Worm (Caenorhabditis elegans) whole organism, L2 larva: ENCODE results near the gene tbx-32.

ENCODE experiments used
- C34F6.9 ChIP-seq: fragments of 150-350 bp; optimal IDR thresholded peaks from 2 replicates; lab custom pipeline; 2014; ENCODE audit warnings: missing biosample characterization, missing genetic modification characterization
- F13H6.1 ChIP-seq: sonication (generic microtip); optimal IDR thresholded peaks from 2 replicates; lab custom pipeline; 2016; ENCODE audit warnings: missing genetic modification characterization, missing compliant biosample characterization
- R02D3.7 ChIP-seq: fragments of 150-350 bp; optimal IDR thresholded peaks from 2 replicates; lab custom pipeline; 2014; ENCODE audit warnings: missing biosample characterization, missing genetic modification characterization
- Y55F3AM.14 ChIP-seq: fragments of 200-800 bp; sonication (Bioruptor generic); optimal IDR thresholded peaks from 2 replicates; lab custom pipeline; 2018; ENCODE audit warnings: mild to moderate bottlenecking, missing genetic modification characterization, missing compliant biosample characterization
- ZK546.5 ChIP-seq: sonication (generic microtip); optimal IDR thresholded peaks from 2 replicates; lab custom pipeline; 2017; ENCODE audit warnings: missing biosample characterization, missing genetic modification characterization
- alr-1 ChIP-seq: fragments of 150-350 bp; optimal IDR thresholded peaks from 2 replicates; lab custom pipeline; 2014; ENCODE audit warnings: missing biosample characterization, missing genetic modification characterization
- aly-2 ChIP-seq: fragments of 150-350 bp; optimal IDR thresholded peaks from 2 replicates; lab custom pipeline; 2014; ENCODE audit warnings: missing biosample characterization, missing genetic modification characterization
- ama-1 ChIP-seq: fragments of 150-350 bp; optimal IDR thresholded peaks from 2 replicates; lab custom pipeline; 2018; ENCODE audit warnings: inconsistent platforms
- blmp-1 ChIP-seq: sonication (generic microtip); optimal IDR thresholded peaks from 2 replicates; lab custom pipeline; 2017; ENCODE audit warnings: missing genetic modification characterization, mild to moderate bottlenecking, missing compliant biosample characterization, antibody characterized with exemption, moderate library complexity; ENCODE audit not compliant: insufficient read depth
- ceh-16 ChIP-seq: fragments of 150-350 bp; optimal IDR thresholded peaks from 2 replicates; lab custom pipeline; 2014; ENCODE audit warnings: missing biosample characterization, missing genetic modification characterization
- ceh-82 ChIP-seq: fragments of 150-350 bp; optimal IDR thresholded peaks from 2 replicates; lab custom pipeline; 2014; ENCODE audit warnings: missing biosample characterization, missing genetic modification characterization
- crh-2 ChIP-seq: sonication (generic microtip); optimal IDR thresholded peaks from 2 replicates; lab custom pipeline; 2017; ENCODE audit warnings: missing biosample characterization, missing genetic modification characterization
- dmd-4 ChIP-seq: sonication (generic microtip); optimal IDR thresholded peaks from 2 replicates; lab custom pipeline; 2017; ENCODE audit warnings: missing biosample characterization, missing genetic modification characterization
- egl-27 ChIP-seq: sonication (generic microtip); optimal IDR thresholded peaks from 3 replicates; lab custom pipeline; 2017; ENCODE audit warnings: missing biosample characterization, missing genetic modification reagents, missing genetic modification characterization
- elt-1 ChIP-seq: fragments of 150-350 bp; optimal IDR thresholded peaks from 2 replicates; lab custom pipeline; 2014; ENCODE audit warnings: missing biosample characterization, missing genetic modification characterization
- elt-3 ChIP-seq: sonication (generic microtip); optimal IDR thresholded peaks from 2 replicates; lab custom pipeline; 2017; ENCODE audit warnings: missing biosample characterization, missing genetic modification characterization
- fos-1 ChIP-seq: fragments of 150-350 bp; optimal IDR thresholded peaks from 2 replicates; lab custom pipeline; 2014; ENCODE audit warnings: missing biosample characterization, missing genetic modification characterization
- gmeb-1 ChIP-seq: fragments of 150-350 bp; optimal IDR thresholded peaks from 2 replicates; lab custom pipeline; 2014; ENCODE audit warnings: missing biosample characterization, missing genetic modification characterization
- lin-11 ChIP-seq: fragments of 150-350 bp; sonication (generic microtip); optimal IDR thresholded peaks from 2 replicates; lab custom pipeline; 2014; ENCODE audit warnings: missing biosample characterization, missing genetic modification characterization, inconsistent platforms, mixed read lengths
- lin-13 ChIP-seq: fragments of 150-350 bp; optimal IDR thresholded peaks from 2 replicates; lab custom pipeline; 2014; ENCODE audit warnings: missing biosample characterization, missing genetic modification reagents, missing genetic modification characterization
- lin-39 ChIP-seq: fragments of 150-350 bp; optimal IDR thresholded peaks from 2 replicates; lab custom pipeline; 2014; ENCODE audit warnings: missing biosample characterization, missing genetic modification reagents, missing genetic modification characterization
- lsy-2 ChIP-seq, 2 experiments: fragments of 150-350 bp in 1 of 2; sonication (generic microtip) in 1 of 2; optimal IDR thresholded peaks; 2 replicates each; lab custom pipeline; 2014 to 2017; ENCODE audit warnings: missing biosample characterization in 2 of 2, missing genetic modification characterization in 2 of 2
- mab-5 ChIP-seq: fragments of 150-350 bp; optimal IDR thresholded peaks from 2 replicates; lab custom pipeline; 2014; ENCODE audit warnings: missing biosample characterization, missing genetic modification characterization
- mbf-1 ChIP-seq: sonication (generic microtip); optimal IDR thresholded peaks from 2 replicates; lab custom pipeline; 2017; ENCODE audit warnings: missing biosample characterization, missing genetic modification characterization
- mdl-1 ChIP-seq, 2 experiments: fragments of 150-350 bp in 1 of 2; sonication (generic microtip) in 1 of 2; optimal IDR thresholded peaks; 2 replicates each; lab custom pipeline; 2017; ENCODE audit warnings: missing biosample characterization in 2 of 2, missing genetic modification characterization in 2 of 2
- nhr-10 ChIP-seq: sonication (generic microtip); optimal IDR thresholded peaks from 2 replicates; lab custom pipeline; 2017; ENCODE audit warnings: missing biosample characterization, missing genetic modification characterization
- nhr-11 ChIP-seq: fragments of 150-350 bp; optimal IDR thresholded peaks from 2 replicates; lab custom pipeline; 2014; ENCODE audit warnings: missing biosample characterization, missing genetic modification characterization
- nhr-12 ChIP-seq: fragments of 150-350 bp; optimal IDR thresholded peaks from 2 replicates; lab custom pipeline; 2014; ENCODE audit warnings: missing biosample characterization, missing genetic modification characterization
- nhr-129 ChIP-seq: fragments of 150-350 bp; optimal IDR thresholded peaks from 2 replicates; lab custom pipeline; 2014; ENCODE audit warnings: missing biosample characterization, missing genetic modification characterization
- nhr-21 ChIP-seq: fragments of 150-350 bp; optimal IDR thresholded peaks from 2 replicates; lab custom pipeline; 2014; ENCODE audit warnings: missing biosample characterization, missing genetic modification characterization
- nhr-23 ChIP-seq: fragments of 150-350 bp; optimal IDR thresholded peaks from 2 replicates; lab custom pipeline; 2014; ENCODE audit warnings: missing biosample characterization, missing genetic modification reagents, missing genetic modification characterization
- nhr-237 ChIP-seq: fragments of 150-350 bp; optimal IDR thresholded peaks from 2 replicates; lab custom pipeline; 2014; ENCODE audit warnings: missing biosample characterization, missing genetic modification characterization
- nhr-25 ChIP-seq: fragments of 150-350 bp; sonication (generic microtip); optimal IDR thresholded peaks from 3 replicates; lab custom pipeline; 2014; ENCODE audit warnings: missing biosample characterization, missing genetic modification characterization
- nhr-6 ChIP-seq: fragments of 150-350 bp; optimal IDR thresholded peaks from 2 replicates; lab custom pipeline; 2014; ENCODE audit warnings: missing biosample characterization, missing genetic modification characterization
- nhr-77 ChIP-seq: fragments of 150-350 bp; optimal IDR thresholded peaks from 2 replicates; lab custom pipeline; 2014; ENCODE audit warnings: missing biosample characterization, missing genetic modification characterization
- peb-1 ChIP-seq: fragments of 150-350 bp; optimal IDR thresholded peaks from 2 replicates; lab custom pipeline; 2014; ENCODE audit warnings: missing biosample characterization, missing genetic modification characterization
- sem-4 ChIP-seq: fragments of 150-350 bp; optimal IDR thresholded peaks from 2 replicates; lab custom pipeline; 2014; ENCODE audit warnings: missing biosample characterization, missing genetic modification reagents, missing genetic modification characterization
- skn-1 ChIP-seq: sonication (generic microtip); optimal IDR thresholded peaks from 2 replicates; lab custom pipeline; 2017; ENCODE audit warnings: missing biosample characterization, missing genetic modification characterization
- sma-3 ChIP-seq: sonication (generic microtip); optimal IDR thresholded peaks from 2 replicates; lab custom pipeline; 2016; ENCODE audit warnings: missing genetic modification reagents, missing genetic modification characterization, missing compliant biosample characterization
- sma-9 ChIP-seq, 2 experiments: fragments of 150-350 bp in 1 of 2; sonication (generic microtip) in 1 of 2; optimal IDR thresholded peaks; 2 replicates each; lab custom pipeline; 2014 to 2016; ENCODE audit warnings: missing genetic modification characterization in 2 of 2, mild to moderate bottlenecking in 1 of 2, missing biosample characterization in 1 of 2, missing compliant biosample characterization in 1 of 2, missing genetic modification reagents in 1 of 2, moderate library complexity in 1 of 2
- snpc-4 ChIP-seq: fragments of 150-350 bp; optimal IDR thresholded peaks from 2 replicates; lab custom pipeline; 2014; ENCODE audit warnings: missing biosample characterization, missing genetic modification characterization
- unc-39 ChIP-seq: fragments of 150-350 bp; optimal IDR thresholded peaks from 2 replicates; lab custom pipeline; 2014; ENCODE audit warnings: missing biosample characterization, missing genetic modification characterization
- unc-55 ChIP-seq: fragments of 150-350 bp; sonication (generic microtip); optimal IDR thresholded peaks from 3 replicates; lab custom pipeline; 2014; ENCODE audit warnings: missing biosample characterization, missing genetic modification reagents, missing genetic modification characterization
- unc-62 ChIP-seq: fragments of 150-350 bp; optimal IDR thresholded peaks from 2 replicates; lab custom pipeline; 2014; ENCODE audit warnings: missing biosample characterization, missing genetic modification reagents, missing genetic modification characterization
- zag-1 ChIP-seq: fragments of 150-350 bp; optimal IDR thresholded peaks from 2 replicates; lab custom pipeline; 2014; ENCODE audit warnings: missing biosample characterization, missing genetic modification characterization
- ztf-1 ChIP-seq: fragments of 200-800 bp; sonication (Bioruptor generic); conservative IDR thresholded peaks from 2 replicates; pipeline ENCODE4 v1.3.6; 2022; ENCODE audit warnings: missing genetic modification characterization, missing compliant biosample characterization
- ztf-11 ChIP-seq: sonication (generic microtip); optimal IDR thresholded peaks from 2 replicates; lab custom pipeline; 2017; ENCODE audit warnings: missing biosample characterization, missing genetic modification characterization
- ztf-4 ChIP-seq: fragments of 150-350 bp; optimal IDR thresholded peaks from 2 replicates; lab custom pipeline; 2014; ENCODE audit warnings: missing biosample characterization, missing genetic modification characterization

Gene tbx-32

ce11 chrX:1623048-1623447 lies 32.3 kb upstream of the tbx-32 start:
- TF ChIP-seq lin-11 (no peak), aly-2 (no peak), elt-1 (tag; lab: Kevin White, UChicago) (no peak), crh-2 (tag; lab: Kevin White, UChicago) (no peak), ztf-11 (tag; lab: Kevin White, UChicago) (no peak)

DNA sequence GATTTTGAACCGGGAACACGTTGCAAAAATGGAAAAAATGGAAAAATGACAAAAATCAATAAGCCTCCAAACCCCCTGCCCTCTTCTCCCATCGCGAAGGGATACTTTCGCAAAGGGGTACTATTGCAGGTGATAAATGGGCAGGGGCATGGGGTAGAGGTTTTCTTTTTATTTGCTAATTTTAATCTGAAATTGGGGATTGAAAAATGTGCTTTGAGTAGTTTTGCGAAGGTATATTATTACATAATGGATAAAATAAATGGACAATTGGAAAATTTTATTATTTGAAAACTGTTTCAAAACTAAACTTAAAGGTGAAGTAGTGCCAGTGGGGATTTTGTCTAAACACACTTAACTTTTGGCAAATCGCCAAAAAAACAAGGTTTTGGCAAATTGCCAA lies 28.3 kb upstream of the tbx-32 start:
- TF ChIP-seq mdl-1 (tag; optimal IDR thresholded peaks at IDR 0.05; lab: Kevin White, UChicago) (peak; percentile 78 to 94), fos-1 (tag; lab: Kevin White, UChicago) (peak; percentile 99), lsy-2 (tag; optimal IDR thresholded peaks at IDR 0.05; lab: Kevin White, UChicago) (peak; percentile 92 to 94), aly-2 (no peak), nhr-77 (tag; lab: Kevin White, UChicago) (peak; percentile 97), gmeb-1 (tag; lab: Kevin White, UChicago) (peak; percentile 92), ztf-11 (tag; lab: Kevin White, UChicago) (peak; percentile 46), ceh-16 (tag; lab: Kevin White, UChicago) (peak; percentile 75), F13H6.1 (peak; percentile 93), blmp-1 (peak; percentile 51), nhr-23 (tag; lab: Kevin White, UChicago) (no peak), lin-13 (GFP tag; lab: Kevin White, UChicago) (peak; percentile 97), lin-39 (tag; lab: Kevin White, UChicago) (peak; percentile 24), egl-27 (peak; percentile 93), C34F6.9 (tag; lab: Kevin White, UChicago) (peak; percentile 94), unc-55 (GFP tag; lab: Kevin White, UChicago) (peak; percentile 100), unc-62 (GFP tag; lab: Kevin White, UChicago) (peak; percentile 2), unc-39 (tag; lab: Kevin White, UChicago) (no peak), lin-11 (peak; percentile 93), nhr-11 (peak; percentile 72), elt-3 (tag; lab: Kevin White, UChicago) (no peak), nhr-25 (peak; percentile 94), nhr-6 (tag; lab: Kevin White, UChicago) (peak; percentile 96), ZK546.5 (tag; lab: Kevin White, UChicago) (peak; percentile 78), mab-5 (tag; lab: Kevin White, UChicago) (peak; percentile 96), R02D3.7 (tag; lab: Kevin White, UChicago) (peak; percentile 64), elt-1 (tag; lab: Kevin White, UChicago) (no peak), dmd-4 (tag; lab: Kevin White, UChicago) (peak; percentile 81), snpc-4 (tag; lab: Kevin White, UChicago) (peak; percentile 90), ceh-82 (peak; percentile 95), skn-1 (tag; lab: Kevin White, UChicago) (peak; percentile 95), nhr-237 (tag; lab: Kevin White, UChicago) (peak; percentile 96), sem-4 (tag; lab: Kevin White, UChicago) (peak; percentile 96), nhr-129 (tag; lab: Kevin White, UChicago) (peak; percentile 99), crh-2 (tag; lab: Kevin White, UChicago) (peak; percentile 99), sma-3 (peak; percentile 98), sma-9 (GFP tag; optimal IDR thresholded peaks at IDR 0.05; lab: Kevin White, UChicago) (peak; percentile 96), sma-9 (tag; optimal IDR thresholded peaks at IDR 0.05; lab: Kevin White, UChicago) (no peak), nhr-21 (tag; lab: Kevin White, UChicago) (peak; percentile 98), peb-1 (tag; lab: Kevin White, UChicago) (no peak), ztf-1 (GFP tag; lab: Robert Waterston, UW) (0 out of 2 replicates have a peak, but pooled peaks have one; percentile 55), alr-1 (tag; lab: Kevin White, UChicago) (no peak), Y55F3AM.14 (GFP tag; lab: Kevin White, UChicago) (peak; percentile 90), nhr-10 (tag; lab: Kevin White, UChicago) (peak; percentile 96), ama-1 (no peak), ztf-4 (tag; lab: Kevin White, UChicago) (peak; percentile 92), zag-1 (tag; lab: Kevin White, UChicago) (peak; percentile 97), mbf-1 (tag; lab: Kevin White, UChicago) (peak; percentile 69), nhr-12 (tag; lab: Kevin White, UChicago) (peak; percentile 44)
